Worm (Caenorhabditis elegans) whole organism, L2 larva: Measurements from ENCODE around the gene F13E9.15.

Experiments
- elt-1 ChIP-seq: fragments of 150-350 bp; optimal IDR thresholded peaks from 2 replicates; lab custom pipeline; 2014; ENCODE audit warnings: missing biosample characterization, missing genetic modification characterization
- elt-3 ChIP-seq: sonication (generic microtip); optimal IDR thresholded peaks from 2 replicates; lab custom pipeline; 2017; ENCODE audit warnings: missing biosample characterization, missing genetic modification characterization
- nhr-11 ChIP-seq: fragments of 150-350 bp; optimal IDR thresholded peaks from 2 replicates; lab custom pipeline; 2014; ENCODE audit warnings: missing biosample characterization, missing genetic modification characterization
- snpc-4 ChIP-seq: fragments of 150-350 bp; optimal IDR thresholded peaks from 2 replicates; lab custom pipeline; 2014; ENCODE audit warnings: missing biosample characterization, missing genetic modification characterization
- ztf-1 ChIP-seq: fragments of 200-800 bp; sonication (Bioruptor generic); conservative IDR thresholded peaks from 2 replicates; pipeline ENCODE4 v1.3.6; 2022; ENCODE audit warnings: missing genetic modification characterization, missing compliant biosample characterization
- ztf-4 ChIP-seq: fragments of 150-350 bp; optimal IDR thresholded peaks from 2 replicates; lab custom pipeline; 2014; ENCODE audit warnings: missing biosample characterization, missing genetic modification characterization

DNA sequence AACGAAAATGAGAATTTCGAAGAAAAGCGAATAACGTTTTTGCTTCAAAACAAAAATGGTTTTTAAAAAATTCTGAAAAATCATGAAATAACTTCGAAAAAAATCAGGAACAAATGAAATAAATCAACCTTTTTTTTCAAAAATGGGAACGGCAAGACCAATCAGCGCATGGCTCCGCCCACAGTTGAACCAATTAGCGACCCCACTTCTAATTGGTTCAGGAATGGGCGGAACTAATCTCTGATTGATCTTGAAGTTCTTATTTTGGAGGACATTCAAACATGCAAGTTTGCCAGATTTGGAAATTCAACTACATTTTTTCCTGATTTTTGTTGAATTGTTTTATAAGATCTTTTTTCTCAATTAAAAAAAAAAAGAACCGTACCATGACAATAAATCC, 33.7 kb downstream of the F13E9.15 start:
- TF ChIP-seq elt-3 (tag; lab: Kevin White, UChicago): no peak
- TF ChIP-seq ztf-1 (GFP tag; lab: Robert Waterston, UW): no peak
- TF ChIP-seq ztf-4: no peak
- no peak for TF ChIP-seq elt-1 (tag; lab: Kevin White, UChicago)
- no peak for TF ChIP-seq snpc-4 (tag; lab: Kevin White, UChicago)
- TF ChIP-seq nhr-11: no peak
